Fruit fly (Drosophila melanogaster) Kc167 (cell line): ENCODE data around the gene Spn28Dc.

Source experiments
- Myc ChIP-seq: fragments of >200 bp; optimal IDR thresholded peaks from 2 replicates; lab custom pipeline; 2017; ENCODE audit warnings: missing external identifiers
- Sin3A ChIP-seq: fragments of >200 bp; optimal IDR thresholded peaks from 2 replicates; lab custom pipeline; 2018; ENCODE audit warnings: missing external identifiers
- h ChIP-seq: fragments of >200 bp; optimal IDR thresholded peaks from 3 replicates; lab custom pipeline; 2018; ENCODE audit warnings: missing external identifiers
- insv ChIP-seq: fragments of >200 bp; optimal IDR thresholded peaks from 3 replicates; lab custom pipeline; 2018; ENCODE audit warnings: missing external identifiers
- psq ChIP-seq: fragments of >200 bp; optimal IDR thresholded peaks from 2 replicates; lab custom pipeline; 2017; ENCODE audit warnings: missing external identifiers

- no peak for TF ChIP-seq psq (lab: Kevin White, UChicago)
- no peak for TF ChIP-seq h (lab: Kevin White, UChicago)
- TF ChIP-seq Myc = no peak
- TF ChIP-seq insv (lab: Kevin White, UChicago) = no peak
- TF ChIP-seq Sin3A (lab: Kevin White, UChicago) = no peak
These were observed 44.8 kb downstream of the Spn28Dc start for dm6 chr2L:7962237-7962636.
